Worm (Caenorhabditis elegans): ENCODE measurements around the gene F57H12.5.

ce11 chrIV:7958092-7958491 is 9.0 kb upstream of the F57H12.5 start:
- TF ChIP-seq lin-35 (GFP tag; optimal IDR thresholded peaks at IDR 0.05) (no peak), xnd-1 (tag; optimal IDR thresholded peaks at IDR 0.05) (peak; percentile 71)
